Fruit fly (Drosophila melanogaster) whole organism, embryonic: ENCODE data around the gene TfIIA-S.

Experiments
- CG10274 ChIP-seq: fragments of 200-800 bp; sonication (Bioruptor generic); optimal IDR thresholded peaks from 3 replicates; lab custom pipeline; 2017; ENCODE audit warnings: missing biosample characterization, mild to moderate bottlenecking, missing genetic modification characterization
- CG12104 ChIP-seq: fragments of 200-800 bp; sonication (Bioruptor generic); optimal IDR thresholded peaks from 3 replicates; lab custom pipeline; 2016; ENCODE audit warnings: missing biosample characterization, missing genetic modification characterization
- CG8089 ChIP-seq: fragments of 200-800 bp; sonication (Bioruptor generic); optimal IDR thresholded peaks from 3 replicates; lab custom pipeline; 2016; ENCODE audit warnings: missing biosample characterization, missing genetic modification characterization
- CG8478 ChIP-seq: fragments of >200 bp; optimal IDR thresholded peaks from 2 replicates; lab custom pipeline; 2018
- E2f2 ChIP-seq: fragments of 200-800 bp; sonication (Bioruptor generic); IDR thresholded peaks from 2 replicates; pipeline ENCODE4 v1.3.6; 2022; ENCODE audit warnings: missing biosample characterization, missing genetic modification characterization
- row ChIP-seq: fragments of 200-800 bp; sonication (Bioruptor generic); IDR thresholded peaks from 3 replicates; pipeline ENCODE4 v1.3.6; 2022; ENCODE audit warnings: missing biosample characterization, missing genetic modification characterization
- shn ChIP-seq: fragments of 200-800 bp; sonication (Bioruptor generic); optimal IDR thresholded peaks from 3 replicates; lab custom pipeline; 2016; ENCODE audit warnings: missing biosample characterization, missing genetic modification characterization
- vvl ChIP-seq: fragments of 200-800 bp; sonication (Bioruptor generic); IDR thresholded peaks from 2 replicates; pipeline ENCODE4 v1.3.6; 2022; ENCODE audit warnings: missing biosample characterization, missing genetic modification characterization

DNA sequence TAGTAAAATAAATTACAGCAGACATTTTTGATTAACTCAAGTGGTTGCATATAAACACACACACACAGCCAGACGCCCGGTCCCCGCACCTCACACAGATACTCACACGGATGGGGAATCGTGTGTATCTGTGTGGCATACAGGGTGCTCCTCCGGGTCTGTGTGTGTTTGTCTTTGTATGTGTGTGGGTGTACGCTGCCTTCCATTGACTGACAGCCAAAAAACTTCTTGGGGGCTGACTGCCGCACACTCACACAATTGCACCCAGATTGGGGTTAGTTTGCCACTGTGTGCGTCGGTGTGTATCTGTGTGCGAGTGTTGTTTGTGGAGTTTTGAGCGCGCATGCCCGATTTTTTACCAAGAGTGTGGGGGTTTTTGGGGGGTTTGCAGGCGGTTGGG lies 44.8 kb downstream of the TfIIA-S start:
- TF ChIP-seq CG12104 (GFP tag; lab: Kevin White, UChicago) (no peak), CG8089 (GFP tag; lab: Kevin White, UChicago) (no peak), CG10274 (GFP tag; lab: Kevin White, UChicago) (no peak), E2f2 (GFP tag; lab: Robert Waterston, UW) (no peak), row (GFP tag; lab: Robert Waterston, UW) (no peak), shn (GFP tag; lab: Kevin White, UChicago) (no peak), CG8478 (lab: Kevin White, UChicago) (peak; percentile 92), vvl (GFP tag; lab: Robert Waterston, UW) (no peak)
